Fruit fly (Drosophila melanogaster): ENCODE data around the gene CG13014.
A peak's percentile ranks its signal among the peaks of the same experiment; 100 is the strongest.

CG13014 gene

dm6 chrX:16587668-16588046 lies at the start of gene CG13014:
Gene CG13014, plus strand, starts transcription at chrX:16587873.
- TF ChIP-seq CTCF (optimal IDR thresholded peaks at IDR 0.05) (no peak), CG8478 (optimal IDR thresholded peaks at IDR 0.05) (no peak)

DNA sequence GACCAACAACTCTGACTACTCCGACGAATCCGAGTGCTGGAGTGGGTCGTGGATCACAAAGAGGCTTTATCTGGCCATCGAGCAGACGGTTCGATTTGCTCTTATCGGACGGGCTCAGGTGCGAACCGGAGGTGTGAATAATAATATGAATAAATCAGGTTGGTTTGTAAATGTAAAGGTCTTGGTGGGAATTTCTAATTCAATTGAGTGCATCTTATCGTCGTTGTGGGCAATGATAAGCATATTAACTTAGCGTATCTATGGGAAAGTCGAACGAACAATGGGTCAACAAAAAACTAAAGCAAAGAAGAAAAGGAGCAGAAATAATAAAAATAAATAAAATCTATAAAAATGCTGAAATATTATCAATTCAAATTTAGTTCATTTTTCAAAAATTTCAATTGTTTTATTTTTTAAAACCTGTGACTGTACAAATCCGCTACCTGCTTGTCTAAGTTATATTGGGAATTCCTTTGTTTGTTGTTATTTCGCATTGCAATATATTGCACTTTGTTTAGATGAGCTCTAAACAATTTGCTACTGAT lies 46.8 kb upstream of the CG13014 start, which contains the start of gene CG9903:
TSS of gene CG9903 (minus strand) at position 51 of the 545 bp plus-strand sequence.
- no peak for TF ChIP-seq CTCF (optimal IDR thresholded peaks at IDR 0.05)
- TF ChIP-seq CG8478 (optimal IDR thresholded peaks at IDR 0.05) = no peak

- TF ChIP-seq CTCF (optimal IDR thresholded peaks at IDR 0.05) = peak; percentile 36 to 62
- TF ChIP-seq CG8478 (optimal IDR thresholded peaks at IDR 0.05) = no peak
Measured at dm6 chrX:16547390-16547789, 40.3 kb upstream of the CG13014 start, which contains the start of gene CG9902. Gene CG9902, minus strand, starts transcription at chrX:16547520.

dm6 chrX:16552567-16552966 lies 35.1 kb upstream of the CG13014 start:
- no peak for TF ChIP-seq CTCF (optimal IDR thresholded peaks at IDR 0.05)
- no peak for TF ChIP-seq CG8478 (optimal IDR thresholded peaks at IDR 0.05)

dm6 chrX:16552968-16553417 lies 34.7 kb upstream of the CG13014 start:
- TF ChIP-seq CG8478 (optimal IDR thresholded peaks at IDR 0.05) (no peak), CTCF (optimal IDR thresholded peaks at IDR 0.05) (peak; percentile 37 to 41)

DNA sequence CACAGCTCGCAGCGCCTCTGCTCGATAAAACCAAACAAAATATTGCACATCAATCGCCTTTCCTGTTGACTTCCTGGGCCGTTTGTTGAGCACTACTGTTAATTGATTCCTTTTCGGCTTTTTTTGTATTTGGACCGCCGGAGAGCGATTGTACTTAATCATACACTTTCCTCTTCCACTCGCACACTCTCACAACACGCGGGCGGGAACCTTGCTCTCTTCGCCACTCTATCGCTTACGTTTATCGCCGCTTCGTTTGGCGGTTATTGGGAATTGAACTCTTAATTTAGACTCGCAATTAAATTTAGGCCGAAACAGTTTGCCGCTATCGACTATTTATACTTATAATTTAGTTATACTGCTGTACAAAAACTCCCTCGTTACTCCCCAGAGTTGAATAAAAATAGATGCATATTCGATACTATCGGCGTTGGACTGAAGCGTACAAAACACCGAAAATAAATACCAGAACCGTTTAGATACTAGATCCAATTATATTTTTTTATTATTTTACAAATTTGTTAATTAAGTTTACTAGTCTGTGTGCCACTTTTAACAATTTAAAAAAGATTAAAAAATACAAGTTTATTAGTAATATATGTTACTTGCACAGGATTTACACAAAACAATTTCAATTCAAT lies 34.0 kb upstream of the CG13014 start, which contains the start of gene Arp2:
TSS of gene Arp2 (minus strand) at position 427 of the 641 bp plus-strand sequence.
- TF ChIP-seq CTCF (optimal IDR thresholded peaks at IDR 0.05) = no peak
- TF ChIP-seq CG8478 (optimal IDR thresholded peaks at IDR 0.05) = no peak

DNA sequence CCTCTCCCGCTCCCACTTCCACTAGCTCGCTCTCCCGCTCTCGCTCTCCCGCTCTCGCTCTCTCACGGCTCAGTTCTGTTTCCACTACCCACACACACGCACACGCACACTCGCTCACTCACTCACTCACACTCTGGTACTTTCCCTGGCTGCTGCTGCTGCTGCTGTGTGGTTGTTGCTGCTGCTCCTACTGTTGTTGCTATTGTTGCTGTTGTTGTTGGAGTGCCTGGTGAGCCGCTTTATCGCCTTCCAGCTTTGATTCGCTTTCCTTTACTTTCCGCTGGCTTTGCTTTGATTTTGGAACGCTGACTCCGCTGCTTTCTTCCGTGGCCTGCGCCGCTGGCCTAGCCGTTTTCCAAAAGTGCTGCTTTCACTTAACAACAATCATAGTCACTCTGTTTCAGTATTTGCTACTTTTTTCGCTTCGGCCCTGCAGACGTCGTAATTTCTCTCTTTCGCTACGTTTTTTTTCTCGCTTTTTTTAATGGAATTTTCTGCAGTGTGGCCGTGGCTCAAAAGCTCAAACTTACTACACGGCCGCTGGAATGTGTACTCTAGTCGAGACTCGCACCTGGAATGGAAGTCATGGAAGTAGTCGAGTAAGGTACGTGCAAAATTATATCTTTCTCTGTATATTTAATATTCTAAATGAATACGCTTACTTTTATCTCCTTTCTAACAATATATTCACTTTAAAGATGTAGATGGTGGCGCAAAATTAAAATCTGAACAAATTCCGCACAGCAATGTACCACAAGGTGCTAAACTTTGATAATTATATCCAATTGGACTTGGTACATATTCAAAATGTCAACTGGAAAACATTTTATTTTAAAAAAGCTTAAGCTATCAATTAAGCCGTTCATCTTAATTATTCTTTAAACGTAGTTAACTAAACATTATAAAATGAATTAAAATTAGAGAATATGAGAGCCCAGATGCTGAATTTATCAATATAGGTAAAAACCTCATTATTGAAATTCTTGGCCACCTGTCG lies 27.9 kb upstream of the CG13014 start, which contains the start of gene Pp2B-14D:
TSS of gene Pp2B-14D (minus strand) at position 503 of the 997 bp plus-strand sequence.
- TF ChIP-seq CTCF (optimal IDR thresholded peaks at IDR 0.05) (no peak), CG8478 (optimal IDR thresholded peaks at IDR 0.05) (no peak)

- TF ChIP-seq CG8478 (optimal IDR thresholded peaks at IDR 0.05) (no peak), CTCF (optimal IDR thresholded peaks at IDR 0.05) (peak in 1 of 2 experiments; percentile 30)
Measured at dm6 chrX:16562259-16562658, 25.4 kb upstream of the CG13014 start.

dm6 chrX:16565377-16565776 lies 22.3 kb upstream of the CG13014 start:
- TF ChIP-seq CTCF (optimal IDR thresholded peaks at IDR 0.05) = no peak
- TF ChIP-seq CG8478 (optimal IDR thresholded peaks at IDR 0.05) = no peak

DNA sequence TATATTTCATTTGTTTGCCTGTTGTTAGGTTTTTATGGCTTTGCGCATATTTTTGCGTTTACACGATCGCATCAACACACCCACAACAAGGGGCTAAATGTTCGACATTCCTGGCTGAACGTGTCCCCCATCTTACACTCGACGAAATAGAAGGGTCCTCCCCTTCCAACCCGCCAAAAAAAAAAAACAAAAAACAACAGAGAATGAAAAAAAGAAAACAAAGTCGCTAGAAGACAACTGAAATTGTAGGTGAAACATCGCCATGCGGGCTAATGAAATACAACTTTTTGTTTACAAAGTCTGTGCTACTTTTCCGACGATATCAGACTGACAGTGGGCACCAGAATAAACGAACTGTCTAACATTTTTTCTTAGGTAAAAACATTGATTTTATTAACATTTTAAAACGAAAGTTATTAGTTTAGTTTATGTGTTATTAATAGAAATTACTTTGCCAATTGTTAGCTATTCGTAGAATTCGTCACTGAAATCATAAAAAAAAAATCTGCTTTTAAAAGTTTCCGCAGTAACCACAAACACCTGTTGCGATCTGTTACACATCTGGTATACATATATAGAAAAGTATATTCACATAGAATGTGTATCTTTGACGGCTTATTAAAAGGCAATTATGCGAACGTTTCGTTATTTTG lies 17.0 kb upstream of the CG13014 start:
- no peak for TF ChIP-seq CTCF (optimal IDR thresholded peaks at IDR 0.05)
- TF ChIP-seq CG8478 (optimal IDR thresholded peaks at IDR 0.05) = no peak

DNA sequence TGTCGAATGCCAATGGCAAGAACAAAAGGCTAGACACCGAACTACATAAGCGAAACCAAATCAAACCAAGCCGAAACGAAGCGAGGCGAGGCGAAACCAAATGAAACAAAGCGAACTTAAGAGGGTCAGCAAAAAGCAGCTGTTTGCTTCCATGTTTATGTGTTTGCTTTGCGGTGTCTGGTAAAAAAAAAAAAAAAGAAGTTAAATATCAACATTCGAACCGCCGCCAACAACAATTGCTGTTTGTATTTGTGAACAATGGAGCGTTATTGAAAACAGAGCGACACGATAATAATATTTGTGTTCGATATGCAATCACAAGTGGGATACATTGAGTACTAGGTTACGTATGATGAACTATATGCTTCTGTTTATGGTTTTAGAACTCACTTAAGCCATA lies 14.0 kb upstream of the CG13014 start:
- TF ChIP-seq CG8478 (optimal IDR thresholded peaks at IDR 0.05) (no peak), CTCF (optimal IDR thresholded peaks at IDR 0.05) (no peak)

DNA sequence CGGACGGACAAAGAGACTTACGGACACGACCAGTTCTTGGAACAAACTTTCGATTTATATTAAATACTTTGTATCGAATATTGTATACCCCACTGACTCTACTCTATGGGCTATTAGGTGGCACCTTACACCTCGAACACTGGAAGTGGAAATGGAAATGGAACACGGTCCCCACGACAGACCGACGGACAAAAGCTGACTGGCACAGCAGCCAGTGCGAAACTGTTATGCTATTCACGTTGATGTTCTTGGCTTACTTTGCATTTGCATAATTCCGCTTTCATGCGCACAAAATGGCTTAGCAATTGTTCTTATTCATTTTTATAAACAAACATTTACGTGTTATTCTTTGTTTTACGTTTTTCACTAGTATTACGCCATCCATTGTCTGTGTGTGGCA lies 13.6 kb upstream of the CG13014 start:
- TF ChIP-seq CTCF (optimal IDR thresholded peaks at IDR 0.05) (no peak), CG8478 (optimal IDR thresholded peaks at IDR 0.05) (no peak)

dm6 chrX:16575097-16575496 lies 12.6 kb upstream of the CG13014 start:
- no peak for TF ChIP-seq CTCF (optimal IDR thresholded peaks at IDR 0.05)
- TF ChIP-seq CG8478 (optimal IDR thresholded peaks at IDR 0.05) = no peak

DNA sequence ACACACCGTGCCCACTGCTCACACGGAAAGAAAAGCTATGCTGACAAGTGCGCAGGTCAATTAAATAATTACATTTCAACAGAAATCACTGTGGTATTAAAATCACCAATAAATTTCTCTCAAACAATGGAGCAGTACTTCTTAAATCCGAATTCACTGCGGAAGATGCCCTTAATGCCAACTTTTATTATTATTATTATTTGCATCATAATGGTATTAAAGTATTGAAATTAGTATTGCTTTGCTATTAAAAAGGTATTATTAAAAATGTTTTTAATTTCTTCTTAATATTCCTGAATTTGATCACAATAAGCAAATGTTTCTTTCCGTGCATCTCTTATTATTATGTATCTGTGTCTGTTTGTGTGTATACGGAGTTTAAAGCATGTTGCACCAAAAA lies 7.7 kb upstream of the CG13014 start:
- TF ChIP-seq CTCF (optimal IDR thresholded peaks at IDR 0.05) = no peak
- no peak for TF ChIP-seq CG8478 (optimal IDR thresholded peaks at IDR 0.05)

DNA sequence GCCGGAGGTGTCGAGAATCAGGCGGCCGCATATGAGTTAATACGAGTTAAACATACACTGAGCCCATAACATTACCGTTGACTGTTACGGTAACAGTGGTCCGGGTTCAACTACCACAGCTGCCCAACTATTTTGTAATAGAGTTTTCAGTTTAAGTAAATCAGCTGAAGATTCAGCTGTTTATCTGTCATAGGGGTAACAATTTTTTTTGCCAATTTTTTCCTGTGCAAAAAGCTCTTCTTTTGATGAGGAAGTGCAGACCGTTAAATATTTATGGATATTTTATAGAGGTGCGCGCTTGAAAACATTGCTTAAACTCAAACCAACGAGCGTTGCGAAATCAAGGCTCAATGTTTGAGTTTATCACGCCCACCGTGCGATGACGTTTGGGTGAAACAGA lies 6.0 kb upstream of the CG13014 start:
- TF ChIP-seq CG8478 (optimal IDR thresholded peaks at IDR 0.05) = no peak
- no peak for TF ChIP-seq CTCF (optimal IDR thresholded peaks at IDR 0.05)

All from S2 (cell line).